Worm (Caenorhabditis elegans): ENCODE data around the gene grsp-2.

Gene grsp-2

ce11 chrIV:8813614-8814013, 2.5 kb upstream of the grsp-2 start, which contains the start of gene exc-5:
TSS of gene exc-5 (minus strand) at chrIV:8813670.
- TF ChIP-seq zag-1 (tag; optimal IDR thresholded peaks at IDR 0.05) (no peak), unc-62 (GFP tag; optimal IDR thresholded peaks at IDR 0.05) (no peak), aly-2 (tag; optimal IDR thresholded peaks at IDR 0.05) (no peak), lin-15B (tag; optimal IDR thresholded peaks at IDR 0.05) (no peak), tlp-1 (tag; optimal IDR thresholded peaks at IDR 0.05) (no peak), ztf-4 (tag; optimal IDR thresholded peaks at IDR 0.05) (no peak), Y116A8C.19 (tag; optimal IDR thresholded peaks at IDR 0.05; ENCODE audit: borderline replicate concordance) (no peak), ztf-11 (tag; optimal IDR thresholded peaks at IDR 0.05) (no peak), ets-5 (GFP tag; IDR thresholded peaks at IDR 0.05) (no peak), pag-3 (tag; optimal IDR thresholded peaks at IDR 0.05; ENCODE audit: borderline replicate concordance, insufficient read depth) (no peak), elt-2 (tag; optimal IDR thresholded peaks at IDR 0.05) (no peak), ceh-63 (GFP tag; optimal IDR thresholded peaks at IDR 0.05) (no peak), lin-14 (GFP tag; optimal IDR thresholded peaks at IDR 0.05) (peak; percentile 60), snpc-4 (tag; optimal IDR thresholded peaks at IDR 0.05) (no peak), alr-1 (tag; optimal IDR thresholded peaks at IDR 0.05; ENCODE audit: borderline replicate concordance) (no peak), dsc-1 (tag; optimal IDR thresholded peaks at IDR 0.05) (no peak), ceh-8 (GFP tag; optimal IDR thresholded peaks at IDR 0.05) (no peak), fkh-10 (GFP tag; optimal IDR thresholded peaks at IDR 0.05) (no peak), dpl-1 (GFP tag; optimal IDR thresholded peaks at IDR 0.05) (no peak), nhr-237 (tag; optimal IDR thresholded peaks at IDR 0.05) (no peak), blmp-1 (tag; optimal IDR thresholded peaks at IDR 0.05) (no peak), lir-3 (tag; optimal IDR thresholded peaks at IDR 0.05; ENCODE audit: poor library complexity) (peak; percentile 27), ceh-88 (GFP tag; IDR thresholded peaks at IDR 0.05) (no peak), nhr-71 (tag; optimal IDR thresholded peaks at IDR 0.05) (peak; percentile 66), rnt-1 (tag; optimal IDR thresholded peaks at IDR 0.05) (peak; percentile 56), C34B4.2 (tag; optimal IDR thresholded peaks at IDR 0.05) (no peak), nhr-19 (GFP tag; conservative IDR thresholded peaks at IDR 0.05) (peak; percentile 42), zip-4 (GFP tag; optimal IDR thresholded peaks at IDR 0.05) (no peak), pax-3 (tag; optimal IDR thresholded peaks at IDR 0.05) (no peak), unc-130 (tag; optimal IDR thresholded peaks at IDR 0.05) (no peak), nhr-85 (tag) (no peak), lsy-2 (tag; optimal IDR thresholded peaks at IDR 0.05) (peak; percentile 0 to 57), C04F5.9 (tag; optimal IDR thresholded peaks at IDR 0.05) (no peak), tbx-2 (tag; optimal IDR thresholded peaks at IDR 0.05) (no peak), skn-1 (tag; optimal IDR thresholded peaks at IDR 0.05) (no peak), unc-30 (tag; optimal IDR thresholded peaks at IDR 0.05) (no peak), efl-1 (optimal IDR thresholded peaks at IDR 0.05) (peak; percentile 15 to 18), efl-1 (GFP tag; optimal IDR thresholded peaks at IDR 0.05 in 1 of 2) (peak in 1 of 2 experiments; percentile 52), egl-13 (tag; optimal IDR thresholded peaks at IDR 0.05) (no peak), nhr-28 (tag; optimal IDR thresholded peaks at IDR 0.05) (no peak), egl-27 (tag; optimal IDR thresholded peaks at IDR 0.05) (no peak), snu-23 (GFP tag; optimal IDR thresholded peaks at IDR 0.05) (peak; percentile 12), ama-1 (optimal IDR thresholded peaks at IDR 0.05) (no peak), sptf-1 (tag; optimal IDR thresholded peaks at IDR 0.05) (no peak), ceh-90 (tag; optimal IDR thresholded peaks at IDR 0.05) (no peak), aha-1 (tag; optimal IDR thresholded peaks at IDR 0.05) (no peak), hlh-4 (tag; optimal IDR thresholded peaks at IDR 0.05) (no peak), fkh-8 (tag; optimal IDR thresholded peaks at IDR 0.05) (no peak), ces-1 (GFP tag; optimal IDR thresholded peaks at IDR 0.05) (no peak), nhr-84 (tag; optimal IDR thresholded peaks at IDR 0.05) (no peak), nhr-47 (tag; optimal IDR thresholded peaks at IDR 0.05) (no peak), jun-1 (tag; optimal IDR thresholded peaks at IDR 0.05) (no peak), vab-15 (tag; optimal IDR thresholded peaks at IDR 0.05) (no peak), nhr-90 (tag; optimal IDR thresholded peaks at IDR 0.05; ENCODE audit: poor library complexity) (no peak)

All from whole organism, L1 larva.